Fruit fly (Drosophila melanogaster) whole organism, embryonic: ENCODE measurements around the gene CG6231.

Experiments
- CG14014 ChIP-seq: fragments of 200-800 bp; sonication (Bioruptor generic); IDR thresholded peaks from 2 replicates; pipeline ENCODE4 v1.3.6; 2022; ENCODE audit warnings: missing biosample characterization, missing genetic modification characterization
- CG15269 ChIP-seq: fragments of 200-800 bp; sonication (Bioruptor generic); optimal IDR thresholded peaks from 2 replicates; lab custom pipeline; 2018; ENCODE audit warnings: missing biosample characterization, mild to moderate bottlenecking, missing genetic modification characterization, moderate library complexity
- Vsx1 ChIP-seq: fragments of 200-800 bp; sonication (Bioruptor generic); optimal IDR thresholded peaks from 2 replicates; lab custom pipeline; 2017; ENCODE audit warnings: missing biosample characterization, mild to moderate bottlenecking, missing genetic modification characterization, missing genetic modification reagents
- p53 ChIP-seq: fragments of 200-800 bp; sonication (Bioruptor generic); optimal IDR thresholded peaks from 2 replicates; lab custom pipeline; 2016; ENCODE audit warnings: missing biosample characterization, missing genetic modification characterization
- psq ChIP-seq: fragments of 200-800 bp; sonication (Bioruptor generic); optimal IDR thresholded peaks from 2 replicates; lab custom pipeline; 2017; ENCODE audit warnings: missing biosample characterization, missing genetic modification characterization
- twi ChIP-seq: fragments of 200-800 bp; optimal IDR thresholded peaks from 2 replicates; lab custom pipeline; 2019; ENCODE audit warnings: missing biosample characterization, mild to moderate bottlenecking, missing genetic modification characterization, moderate library complexity
- z ChIP-seq: fragments of 200-800 bp; sonication (Bioruptor generic); IDR thresholded peaks from 3 replicates; pipeline ENCODE4 v1.3.6; 2022; ENCODE audit warnings: missing biosample characterization, missing genetic modification characterization

CG6231 gene

dm6 chr3R:19568736-19569135 is 63.8 kb downstream of the CG6231 start (continued):
- TF ChIP-seq z (GFP tag; lab: Robert Waterston, UW) (peak; percentile 100), psq (GFP tag; lab: Kevin White, UChicago) (no peak), CG15269 (tag; lab: Kevin White, UChicago) (peak; percentile 86), Vsx1 (GFP tag; lab: Kevin White, UChicago) (no peak), twi (tag; lab: Kevin White, UChicago) (no peak), CG14014 (GFP tag; lab: Robert Waterston, UW) (no peak), p53 (GFP tag; lab: Kevin White, UChicago) (no peak)
